Worm (Caenorhabditis elegans) whole organism, L1 larva: ENCODE data around the gene Y75B8A.6.

Source experiments
- C04F5.9 ChIP-seq: sonication (generic microtip); optimal IDR thresholded peaks from 2 replicates; lab custom pipeline; 2016; ENCODE audit warnings: missing genetic modification characterization, missing compliant biosample characterization
- Y116A8C.19 ChIP-seq: sonication (generic microtip); optimal IDR thresholded peaks from 2 replicates; lab custom pipeline; 2016; ENCODE audit warnings: missing compliant biosample characterization, missing genetic modification characterization, borderline replicate concordance
- alr-1 ChIP-seq: fragments of 200-800 bp; sonication (Bioruptor generic); optimal IDR thresholded peaks from 2 replicates; lab custom pipeline; 2018; ENCODE audit warnings: borderline replicate concordance, mild to moderate bottlenecking, missing genetic modification characterization, missing compliant biosample characterization
- ama-1 ChIP-seq: fragments of 150-350 bp; optimal IDR thresholded peaks from 2 replicates; lab custom pipeline; 2014
- ceh-63 ChIP-seq: fragments of 200-800 bp; sonication (Bioruptor generic); optimal IDR thresholded peaks from 2 replicates; lab custom pipeline; 2018; ENCODE audit warnings: mild to moderate bottlenecking, missing genetic modification characterization, missing compliant biosample characterization
- ceh-8 ChIP-seq: fragments of 200-800 bp; sonication (Bioruptor generic); optimal IDR thresholded peaks from 2 replicates; lab custom pipeline; 2018; ENCODE audit warnings: mild to moderate bottlenecking, missing genetic modification characterization, moderate library complexity, missing compliant biosample characterization
- ceh-82 ChIP-seq, 3 experiments: fragments of 150-350 bp in 1 of 3; sonication (generic microtip) in 2 of 3; optimal IDR thresholded peaks; 2 replicates each; lab custom pipeline; 2014 to 2017; ENCODE audit warnings: missing biosample characterization in 3 of 3, missing genetic modification characterization in 3 of 3
- ces-1 ChIP-seq: fragments of 150-350 bp; optimal IDR thresholded peaks from 2 replicates; lab custom pipeline; 2014; ENCODE audit warnings: missing biosample characterization, missing genetic modification reagents, missing genetic modification characterization
- efl-1 ChIP-seq, 4 experiments: fragments of 150-350 bp; optimal IDR thresholded peaks in 3 of 4; peaks in 1 of 4; 1 replicate in 1 of 4; 2 replicates in 3 of 4; lab custom pipeline; 2014; ENCODE audit warnings: missing biosample characterization in 2 of 4, missing genetic modification characterization in 2 of 4, missing genetic modification reagents in 2 of 4
- egl-13 ChIP-seq: sonication (generic microtip); optimal IDR thresholded peaks from 2 replicates; lab custom pipeline; 2016; ENCODE audit warnings: missing genotype, missing genetic modification reagents, missing genetic modification characterization, missing compliant biosample characterization
- ets-5 ChIP-seq: fragments of 200-800 bp; sonication (Bioruptor generic); IDR thresholded peaks from 2 replicates; pipeline ENCODE4 v1.3.6; 2022; ENCODE audit warnings: missing genetic modification characterization, missing compliant biosample characterization
- fkh-10 ChIP-seq: sonication (generic microtip); optimal IDR thresholded peaks from 2 replicates; lab custom pipeline; 2017; ENCODE audit warnings: missing biosample characterization, missing genetic modification reagents, missing genetic modification characterization
- fkh-8 ChIP-seq: sonication (generic microtip); optimal IDR thresholded peaks from 2 replicates; lab custom pipeline; 2016; ENCODE audit warnings: mild to moderate bottlenecking, missing genetic modification characterization, missing compliant biosample characterization
- grh-1 ChIP-seq: fragments of 200-800 bp; sonication (Bioruptor generic); IDR thresholded peaks from 2 replicates; pipeline ENCODE4 v1.3.6; 2022; ENCODE audit warnings: missing genetic modification reagents, missing genetic modification characterization, missing compliant biosample characterization
- hlh-4 ChIP-seq: sonication (generic microtip); optimal IDR thresholded peaks from 2 replicates; lab custom pipeline; 2016; ENCODE audit warnings: mild to moderate bottlenecking, missing genetic modification characterization, missing compliant biosample characterization
- hpl-2 ChIP-seq: fragments of 150-350 bp; optimal IDR thresholded peaks from 2 replicates; lab custom pipeline; 2014; ENCODE audit warnings: missing biosample characterization, missing genetic modification reagents, missing genetic modification characterization
- isw-1 ChIP-seq: fragments of 200-800 bp; sonication (Bioruptor generic); IDR thresholded peaks from 2 replicates; pipeline ENCODE4 v1.3.6; 2022; ENCODE audit warnings: missing genetic modification characterization, missing compliant biosample characterization
- jun-1 ChIP-seq: fragments of 150-350 bp; optimal IDR thresholded peaks from 2 replicates; lab custom pipeline; 2014; ENCODE audit warnings: missing biosample characterization, missing genetic modification reagents, missing genetic modification characterization
- lin-14 ChIP-seq: fragments of 200-800 bp; sonication (Bioruptor generic); optimal IDR thresholded peaks from 2 replicates; lab custom pipeline; 2018; ENCODE audit warnings: mild to moderate bottlenecking, missing genetic modification characterization, moderate library complexity, missing compliant biosample characterization
- lin-35 ChIP-seq, 2 experiments: fragments of 150-350 bp; optimal IDR thresholded peaks; 2 replicates each; lab custom pipeline; 2014; ENCODE audit warnings: missing biosample characterization in 2 of 2, missing genetic modification characterization in 2 of 2, missing genetic modification reagents in 2 of 2
- lir-3 ChIP-seq: sonication (generic microtip); optimal IDR thresholded peaks from 2 replicates; lab custom pipeline; 2016; ENCODE audit warnings: mild to moderate bottlenecking, missing genetic modification characterization, moderate library complexity, missing compliant biosample characterization; ENCODE audit not compliant: poor library complexity
- mef-2 ChIP-seq: fragments of 150-350 bp; optimal IDR thresholded peaks from 2 replicates; lab custom pipeline; 2014; ENCODE audit warnings: missing biosample characterization, missing genetic modification characterization
- nhr-11 ChIP-seq: fragments of 150-350 bp; optimal IDR thresholded peaks from 2 replicates; lab custom pipeline; 2014; ENCODE audit warnings: missing biosample characterization, missing genetic modification characterization
- nhr-19 ChIP-seq: fragments of 200-800 bp; sonication (Bioruptor generic); conservative IDR thresholded peaks from 2 replicates; pipeline ENCODE4 v1.3.6; 2022; ENCODE audit warnings: missing genetic modification characterization, missing compliant biosample characterization
- nhr-20 ChIP-seq: sonication (generic microtip); optimal IDR thresholded peaks from 2 replicates; lab custom pipeline; 2016; ENCODE audit warnings: mild to moderate bottlenecking, missing genetic modification characterization, missing compliant biosample characterization
- nhr-237 ChIP-seq: fragments of 150-350 bp; optimal IDR thresholded peaks from 2 replicates; lab custom pipeline; 2014; ENCODE audit warnings: missing biosample characterization, missing genetic modification characterization
- nhr-76 ChIP-seq: sonication (generic microtip); optimal IDR thresholded peaks from 2 replicates; lab custom pipeline; 2017; ENCODE audit warnings: missing biosample characterization, missing genetic modification characterization
- nhr-77 ChIP-seq: fragments of 150-350 bp; optimal IDR thresholded peaks from 2 replicates; lab custom pipeline; 2014; ENCODE audit warnings: missing biosample characterization, missing genetic modification characterization
- nhr-84 ChIP-seq: sonication (generic microtip); optimal IDR thresholded peaks from 2 replicates; lab custom pipeline; 2017; ENCODE audit warnings: missing biosample characterization, missing genetic modification characterization
- nhr-85 ChIP-seq: sonication (generic microtip); peaks from one replicate; lab custom pipeline; 2016; ENCODE audit warnings: missing genetic modification characterization, inconsistent platforms, missing compliant biosample characterization
- nhr-90 ChIP-seq: sonication (generic microtip); optimal IDR thresholded peaks from 2 replicates; lab custom pipeline; 2016; ENCODE audit warnings: mild to moderate bottlenecking, missing genetic modification characterization, missing compliant biosample characterization; ENCODE audit not compliant: poor library complexity
- pax-3 ChIP-seq: fragments of 200-800 bp; sonication (Bioruptor generic); optimal IDR thresholded peaks from 2 replicates; lab custom pipeline; 2018; ENCODE audit warnings: mild to moderate bottlenecking, missing genetic modification characterization, moderate library complexity, missing compliant biosample characterization
- rnt-1 ChIP-seq: sonication (generic microtip); optimal IDR thresholded peaks from 2 replicates; lab custom pipeline; 2016; ENCODE audit warnings: mild to moderate bottlenecking, missing genetic modification characterization, moderate library complexity, missing compliant biosample characterization
- snpc-4 ChIP-seq: fragments of 150-350 bp; optimal IDR thresholded peaks from 2 replicates; lab custom pipeline; 2014; ENCODE audit warnings: missing biosample characterization, missing genetic modification characterization
- sox-4 ChIP-seq: sonication (generic microtip); optimal IDR thresholded peaks from 2 replicates; lab custom pipeline; 2016; ENCODE audit warnings: missing genetic modification characterization, missing compliant biosample characterization
- sup-37 ChIP-seq: fragments of 200-800 bp; sonication (Bioruptor generic); optimal IDR thresholded peaks from 2 replicates; lab custom pipeline; 2018; ENCODE audit warnings: mild to moderate bottlenecking, missing genetic modification characterization, missing compliant biosample characterization
- swsn-7 ChIP-seq: sonication (generic microtip); optimal IDR thresholded peaks from 2 replicates; lab custom pipeline; 2016; ENCODE audit warnings: missing genetic modification characterization, missing compliant biosample characterization
- unc-130 ChIP-seq: fragments of 150-350 bp; optimal IDR thresholded peaks from 2 replicates; lab custom pipeline; 2017; ENCODE audit warnings: missing biosample characterization, missing genetic modification characterization, inconsistent platforms
- xbp-1 ChIP-seq: sonication (generic microtip); optimal IDR thresholded peaks from 2 replicates; lab custom pipeline; 2016; ENCODE audit warnings: missing genetic modification characterization, missing compliant biosample characterization
- zag-1 ChIP-seq: fragments of 150-350 bp; optimal IDR thresholded peaks from 2 replicates; lab custom pipeline; 2014; ENCODE audit warnings: missing biosample characterization, missing genetic modification characterization
- ztf-11 ChIP-seq, 2 experiments: sonication (generic microtip); optimal IDR thresholded peaks; 2 replicates each; lab custom pipeline; 2016 to 2017; ENCODE audit warnings: missing genetic modification characterization in 2 of 2, missing biosample characterization in 1 of 2, missing compliant biosample characterization in 1 of 2
- ztf-4 ChIP-seq: fragments of 150-350 bp; optimal IDR thresholded peaks from 2 replicates; lab custom pipeline; 2014; ENCODE audit warnings: missing biosample characterization, missing genetic modification characterization

The Y75B8A.6 gene

DNA sequence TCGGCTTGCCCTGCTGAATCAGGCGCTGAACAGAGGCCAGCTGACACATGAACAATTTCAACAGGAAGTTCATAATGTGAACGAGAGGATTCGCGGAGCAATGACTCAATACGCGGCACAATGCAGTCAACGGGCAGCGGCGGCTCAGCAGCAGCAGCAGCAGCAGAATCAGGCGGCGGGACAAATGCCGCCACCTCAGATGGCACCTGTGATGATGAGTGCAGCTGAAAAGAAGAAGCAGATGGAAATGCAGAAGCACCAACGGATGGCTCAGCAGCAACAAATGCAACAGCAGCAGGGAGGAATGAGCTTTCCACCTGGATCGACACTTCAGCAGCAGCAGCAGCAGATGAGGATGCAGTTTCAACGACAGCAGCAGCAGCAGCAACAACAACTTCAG is 35.2 kb upstream of the Y75B8A.6 start:
- TF ChIP-seq grh-1 (GFP tag; lab: Robert Waterston, UW) (no peak), sup-37 (no peak)

DNA sequence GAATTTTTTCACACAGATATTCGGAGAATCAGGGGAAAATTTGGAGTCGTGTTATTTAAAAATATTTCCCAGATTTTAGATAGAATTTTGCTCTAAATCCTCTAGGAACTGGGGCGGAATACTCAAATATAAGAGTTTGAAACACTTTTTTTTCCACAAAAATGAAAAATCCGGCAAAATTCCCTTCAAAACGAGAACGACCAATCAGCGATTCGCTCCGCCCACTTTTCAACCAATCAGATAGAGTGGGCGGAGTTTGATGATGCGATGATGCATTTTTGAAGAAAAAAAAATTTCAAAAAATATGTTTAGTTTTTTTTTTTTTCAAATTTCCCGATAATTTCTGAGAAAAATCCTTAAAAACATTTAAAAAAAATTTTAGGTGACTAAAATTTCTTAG is 34.3 kb upstream of the Y75B8A.6 start:
- TF ChIP-seq mef-2 (tag; lab: Kevin White, UChicago): no peak
- TF ChIP-seq ztf-11 (tag; optimal IDR thresholded peaks at IDR 0.05; lab: Kevin White, UChicago): no peak
- TF ChIP-seq lir-3: no peak
- no peak for TF ChIP-seq hpl-2 (GFP tag; lab: Kevin White, UChicago)
- TF ChIP-seq isw-1 (GFP tag; lab: Robert Waterston, UW): no peak
- no peak for TF ChIP-seq ceh-63
- TF ChIP-seq ceh-8 (GFP tag; lab: Kevin White, UChicago): no peak
- no peak for TF ChIP-seq xbp-1
- TF ChIP-seq lin-35 (GFP tag; optimal IDR thresholded peaks at IDR 0.05; lab: Kevin White, UChicago): no peak
- no peak for TF ChIP-seq jun-1 (tag; lab: Kevin White, UChicago)
- TF ChIP-seq, all 84 proteins: peak for 0

DNA sequence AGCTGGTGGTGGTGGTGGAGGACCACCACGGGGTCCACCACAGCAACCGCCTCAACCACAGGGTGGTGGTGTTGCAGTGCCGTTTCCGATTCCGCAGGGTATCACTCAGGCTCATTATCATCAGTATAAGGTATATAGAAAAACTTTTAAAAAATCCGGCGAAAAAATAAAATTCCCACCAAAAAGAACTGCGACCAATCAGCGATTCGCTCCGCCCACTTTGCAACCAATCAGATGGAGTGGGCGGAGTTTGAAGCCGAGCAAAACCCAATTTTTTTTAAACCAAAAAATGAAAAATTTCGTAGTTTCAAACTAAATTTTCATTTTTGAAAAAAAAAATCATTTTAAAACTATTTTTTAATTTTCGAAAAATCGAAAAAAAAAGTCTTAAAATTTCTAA is 30.8 kb upstream of the Y75B8A.6 start:
- TF ChIP-seq nhr-84 (tag; lab: Kevin White, UChicago) (no peak), ces-1 (no peak), isw-1 (GFP tag; lab: Robert Waterston, UW) (no peak), lin-14 (GFP tag; lab: Kevin White, UChicago) (no peak), nhr-85 (tag; lab: Kevin White, UChicago) (no peak), pax-3 (tag; lab: Kevin White, UChicago) (no peak), C04F5.9 (tag; lab: Kevin White, UChicago) (no peak), fkh-8 (no peak), ceh-63 (no peak), ets-5 (GFP tag; lab: Robert Waterston, UW) (no peak), alr-1 (tag; lab: Kevin White, UChicago) (no peak), sox-4 (no peak), fkh-10 (no peak), nhr-19 (GFP tag; lab: Robert Waterston, UW) (no peak), zag-1 (tag; lab: Kevin White, UChicago) (no peak), egl-13 (tag; lab: Kevin White, UChicago) (no peak), lin-35 (GFP tag; optimal IDR thresholded peaks at IDR 0.05; lab: Kevin White, UChicago) (no peak)

DNA sequence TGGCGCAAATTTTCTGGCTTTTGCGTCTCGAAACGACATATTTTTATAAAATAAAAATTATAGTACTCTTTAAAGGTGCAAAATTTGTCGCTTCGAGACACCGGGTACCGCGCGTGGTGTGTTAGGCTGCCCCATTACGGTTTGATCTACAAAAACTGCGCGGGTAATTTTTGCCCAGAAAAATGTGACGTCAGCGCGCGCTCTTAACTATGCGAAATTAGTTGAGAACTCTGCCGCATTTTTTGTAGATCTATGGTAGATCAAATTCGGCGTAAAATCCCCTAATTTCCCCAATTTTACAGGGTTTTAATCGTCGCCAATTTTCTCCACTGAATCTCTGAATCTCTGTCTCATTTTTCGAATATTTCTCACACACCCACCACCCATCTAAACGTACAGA is 30.3 kb upstream of the Y75B8A.6 start, which contains the start of gene Y75B8A.8:
Gene Y75B8A.8, plus strand, starts transcription at position 301 of the 400 bp plus-strand sequence.
- TF ChIP-seq ceh-82 (tag; optimal IDR thresholded peaks at IDR 0.05; lab: Kevin White, UChicago): no peak
- TF ChIP-seq, all 84 proteins: peak for 0

DNA sequence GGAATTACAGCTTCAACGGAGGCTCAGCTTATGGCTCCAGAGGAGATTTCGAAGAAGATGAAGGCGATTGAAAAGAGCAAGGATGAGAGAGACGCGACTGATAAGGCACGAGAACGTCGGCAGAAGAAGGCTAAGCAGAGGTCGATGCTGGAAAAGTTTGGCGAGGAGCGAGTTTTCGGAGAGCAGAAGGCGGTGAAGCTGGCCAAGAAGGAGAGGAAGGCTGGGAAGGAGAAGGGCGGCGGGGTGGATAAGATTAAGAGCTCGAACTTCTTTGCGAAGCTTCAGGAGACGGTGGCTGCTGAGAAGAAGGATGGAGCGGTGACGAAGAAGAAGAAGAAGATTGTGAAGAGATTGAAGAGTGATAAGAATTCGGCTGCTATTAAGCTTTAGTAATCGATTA is 29.1 kb upstream of the Y75B8A.6 start:
- TF ChIP-seq ama-1 (lab: Kevin White, UChicago) (no peak), rnt-1 (tag; lab: Kevin White, UChicago) (no peak), Y116A8C.19 (tag; lab: Kevin White, UChicago) (no peak), nhr-77 (tag; lab: Kevin White, UChicago) (no peak), swsn-7 (tag; lab: Kevin White, UChicago) (no peak), lin-35 (GFP tag; optimal IDR thresholded peaks at IDR 0.05; lab: Kevin White, UChicago) (no peak), nhr-20 (tag; lab: Kevin White, UChicago) (no peak), hpl-2 (GFP tag; lab: Kevin White, UChicago) (no peak)

DNA sequence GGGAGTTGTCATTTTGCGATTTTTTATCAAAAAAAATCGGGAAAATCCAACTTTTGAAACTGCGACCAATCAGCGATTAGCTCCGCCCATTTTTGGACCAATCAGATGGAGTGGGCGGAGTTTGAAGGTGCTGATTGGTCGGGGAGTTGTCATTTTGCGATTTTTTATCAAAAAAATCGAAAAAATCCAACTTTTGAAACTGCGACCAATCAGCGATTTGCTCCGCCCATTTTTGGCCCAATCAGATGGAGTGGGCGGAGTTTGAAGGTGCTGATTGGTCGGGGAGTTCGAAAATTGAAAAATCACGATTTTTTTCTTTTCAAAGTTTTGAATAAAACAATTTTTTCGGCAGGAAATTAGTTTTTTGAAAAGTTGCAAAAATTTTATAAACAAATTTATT is 27.4 kb upstream of the Y75B8A.6 start:
- TF ChIP-seq ceh-82 (tag; optimal IDR thresholded peaks at IDR 0.05; lab: Kevin White, UChicago) (no peak), efl-1 (optimal IDR thresholded peaks at IDR 0.05; lab: Kevin White, UChicago) (no peak), efl-1 (GFP tag; optimal IDR thresholded peaks at IDR 0.05 in 1 of 2; lab: Kevin White, UChicago) (no peak), snpc-4 (tag; lab: Kevin White, UChicago) (no peak), swsn-7 (tag; lab: Kevin White, UChicago) (no peak), nhr-76 (no peak), unc-130 (tag; lab: Kevin White, UChicago) (no peak), nhr-19 (GFP tag; lab: Robert Waterston, UW) (no peak), hlh-4 (tag; lab: Kevin White, UChicago) (no peak), ceh-63 (no peak), nhr-90 (tag; lab: Kevin White, UChicago) (no peak), nhr-237 (no peak), hpl-2 (GFP tag; lab: Kevin White, UChicago) (no peak), isw-1 (GFP tag; lab: Robert Waterston, UW) (no peak), fkh-10 (no peak), egl-13 (tag; lab: Kevin White, UChicago) (no peak), ama-1 (lab: Kevin White, UChicago) (no peak), ztf-4 (no peak), lir-3 (no peak), nhr-11 (tag; lab: Kevin White, UChicago) (no peak), pax-3 (tag; lab: Kevin White, UChicago) (no peak)
